Worm (Caenorhabditis elegans): ENCODE results near the gene his-37.

Gene his-37

DNA sequence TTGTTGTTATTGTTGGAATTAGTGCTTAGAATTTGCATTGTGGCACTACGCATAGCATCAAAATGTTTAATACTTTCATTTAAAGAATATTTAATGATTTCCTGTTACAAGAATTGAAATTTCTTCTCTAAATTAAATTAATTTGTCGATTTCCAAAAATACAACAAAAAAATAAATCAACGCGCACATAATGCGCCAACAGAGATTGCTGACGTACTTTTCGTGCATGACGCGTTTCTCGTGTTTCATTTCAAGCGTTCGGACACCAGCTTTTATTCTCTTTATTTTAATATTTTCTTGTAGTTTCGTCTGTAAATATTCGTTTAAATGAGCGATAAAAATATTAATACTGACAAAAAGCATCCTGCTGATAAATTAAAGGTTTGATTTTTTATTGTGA lies 33.3 kb upstream of the his-37 start, which contains the start of gene eif-2Bdelta (continued):
- TF ChIP-seq efl-1 (optimal IDR thresholded peaks at IDR 0.05) (peak; percentile 51 to 73), efl-1 (GFP tag; optimal IDR thresholded peaks at IDR 0.05 in 1 of 2) (peak; percentile 68 to 96), nhr-19 (GFP tag; conservative IDR thresholded peaks at IDR 0.05) (peak; percentile 67), egl-13 (tag; optimal IDR thresholded peaks at IDR 0.05) (peak; percentile 45), zag-1 (tag; optimal IDR thresholded peaks at IDR 0.05) (no peak), pqm-1 (tag; optimal IDR thresholded peaks at IDR 0.05) (no peak), pag-3 (tag; optimal IDR thresholded peaks at IDR 0.05; ENCODE audit: borderline replicate concordance, insufficient read depth) (no peak), isw-1 (GFP tag; IDR thresholded peaks at IDR 0.05) (peak; percentile 59), jun-1 (tag; optimal IDR thresholded peaks at IDR 0.05) (no peak), unc-30 (tag; optimal IDR thresholded peaks at IDR 0.05) (no peak), zip-4 (GFP tag; optimal IDR thresholded peaks at IDR 0.05) (peak; percentile 27), pax-3 (tag; optimal IDR thresholded peaks at IDR 0.05) (no peak), lsy-2 (tag; optimal IDR thresholded peaks at IDR 0.05) (peak; percentile 71 to 84), sptf-1 (tag; optimal IDR thresholded peaks at IDR 0.05) (no peak), nhr-12 (tag; optimal IDR thresholded peaks at IDR 0.05) (no peak), F16B12.6 (tag; optimal IDR thresholded peaks at IDR 0.05) (no peak), nhr-47 (tag; optimal IDR thresholded peaks at IDR 0.05) (peak; percentile 79), grh-1 (GFP tag; IDR thresholded peaks at IDR 0.05) (no peak), unc-62 (GFP tag; optimal IDR thresholded peaks at IDR 0.05) (no peak), C34B4.2 (tag; optimal IDR thresholded peaks at IDR 0.05) (no peak), fkh-10 (GFP tag; optimal IDR thresholded peaks at IDR 0.05) (no peak), mab-9 (GFP tag; IDR thresholded peaks at IDR 0.05) (no peak), skn-1 (tag; optimal IDR thresholded peaks at IDR 0.05) (peak; percentile 29), tbx-2 (tag; optimal IDR thresholded peaks at IDR 0.05) (peak; percentile 75), vab-15 (tag; optimal IDR thresholded peaks at IDR 0.05) (no peak), fkh-4 (tag; optimal IDR thresholded peaks at IDR 0.05; ENCODE audit: borderline replicate concordance) (no peak), C16A3.4 (tag; optimal IDR thresholded peaks at IDR 0.05) (peak; percentile 39), ceh-88 (GFP tag; IDR thresholded peaks at IDR 0.05) (no peak), nhr-28 (tag; optimal IDR thresholded peaks at IDR 0.05) (no peak), ceh-90 (tag; optimal IDR thresholded peaks at IDR 0.05) (peak; percentile 9), rnt-1 (tag; optimal IDR thresholded peaks at IDR 0.05) (peak; percentile 76)

DNA sequence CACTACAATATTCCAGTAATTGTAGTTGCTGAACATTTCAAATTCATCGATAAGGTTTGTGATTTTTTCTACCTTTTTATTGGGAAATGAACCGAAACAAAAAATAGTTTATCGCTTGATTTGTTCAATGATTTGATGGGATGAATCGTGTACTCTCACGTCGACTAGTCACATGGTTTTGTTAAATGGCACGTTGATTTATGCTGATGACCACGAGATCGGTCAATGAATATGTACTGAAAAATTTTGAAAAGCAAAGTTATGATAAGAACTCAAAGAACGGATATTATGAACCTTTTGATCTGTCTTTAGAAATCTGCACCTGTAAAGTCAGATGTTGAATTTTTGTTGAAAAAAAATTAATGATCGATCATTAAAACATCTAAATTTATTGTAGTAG lies 30.6 kb upstream of the his-37 start:
- TF ChIP-seq xbp-1 (tag; optimal IDR thresholded peaks at IDR 0.05), result peak; percentile 32
- TF ChIP-seq fkh-4 (tag; optimal IDR thresholded peaks at IDR 0.05; ENCODE audit: borderline replicate concordance), result no peak
- TF ChIP-seq lir-3 (tag; optimal IDR thresholded peaks at IDR 0.05; ENCODE audit: poor library complexity), result peak; percentile 39
- peak; percentile 17 for TF ChIP-seq sox-4 (tag; optimal IDR thresholded peaks at IDR 0.05)
- peak in 1 of 2 experiments; percentile 86 for TF ChIP-seq lin-35 (GFP tag; optimal IDR thresholded peaks at IDR 0.05)
- TF ChIP-seq elt-3 (tag; optimal IDR thresholded peaks at IDR 0.05), result peak; percentile 33 to 100 (median 90)
- no peak for TF ChIP-seq egl-13 (tag; optimal IDR thresholded peaks at IDR 0.05)
- TF ChIP-seq elt-2 (tag; optimal IDR thresholded peaks at IDR 0.05), result peak; percentile 78
- TF ChIP-seq pag-3 (tag; optimal IDR thresholded peaks at IDR 0.05; ENCODE audit: borderline replicate concordance, insufficient read depth), result no peak
- no peak for TF ChIP-seq sup-37 (GFP tag; optimal IDR thresholded peaks at IDR 0.05)
- TF ChIP-seq mep-1 (tag; optimal IDR thresholded peaks at IDR 0.05), result peak; percentile 56
- TF ChIP-seq nhr-76 (tag; optimal IDR thresholded peaks at IDR 0.05), result no peak
- TF ChIP-seq nhr-90 (tag; optimal IDR thresholded peaks at IDR 0.05; ENCODE audit: poor library complexity), result peak; percentile 87
- no peak for TF ChIP-seq aly-2 (tag; optimal IDR thresholded peaks at IDR 0.05)
- TF ChIP-seq nhr-19 (GFP tag; conservative IDR thresholded peaks at IDR 0.05), result peak; percentile 95
- TF ChIP-seq snpc-4 (tag; optimal IDR thresholded peaks at IDR 0.05), result no peak
- peak; percentile 97 for TF ChIP-seq nhr-85 (tag)
- TF ChIP-seq dpl-1 (GFP tag; optimal IDR thresholded peaks at IDR 0.05), result peak in 1 of 3 experiments; percentile 58
- TF ChIP-seq hlh-17 (GFP tag; optimal IDR thresholded peaks at IDR 0.05; ENCODE audit: borderline replicate concordance), result no peak
- peak; percentile 70 for TF ChIP-seq C16A3.4 (tag; optimal IDR thresholded peaks at IDR 0.05)
- peak; percentile 85 for TF ChIP-seq lin-14 (GFP tag; optimal IDR thresholded peaks at IDR 0.05)
- TF ChIP-seq unc-98 (GFP tag; IDR thresholded peaks at IDR 0.05), result no peak
- TF ChIP-seq mdl-1 (tag; optimal IDR thresholded peaks at IDR 0.05), result peak in 1 of 2 experiments; percentile 85
- no peak for TF ChIP-seq skn-1 (tag; optimal IDR thresholded peaks at IDR 0.05)
- TF ChIP-seq ceh-88 (GFP tag; IDR thresholded peaks at IDR 0.05), result 0 out of 2 replicates have a peak, but pooled peaks have one; percentile 35
- no peak for TF ChIP-seq fkh-8 (tag; optimal IDR thresholded peaks at IDR 0.05)
- TF ChIP-seq ces-1 (GFP tag; optimal IDR thresholded peaks at IDR 0.05), result no peak
- no peak for TF ChIP-seq unc-86 (tag; optimal IDR thresholded peaks at IDR 0.05)
